Worm (Caenorhabditis elegans): ENCODE data around the gene jbts-14.

- TF ChIP-seq ama-1 (optimal IDR thresholded peaks at IDR 0.05): no peak
- TF ChIP-seq ama-1 (GFP tag; optimal IDR thresholded peaks at IDR 0.05): no peak
- TF ChIP-seq akir-1 (GFP tag; optimal IDR thresholded peaks at IDR 0.05): no peak
- no peak for TF ChIP-seq him-1 (tag; optimal IDR thresholded peaks at IDR 0.05)
Observed at ce11 chrX:8719888-8720287, 15.8 kb downstream of the jbts-14 start.
